Fruit fly (Drosophila melanogaster) ovary, adult (tissue): Measurements from ENCODE around the gene IFT57.

ENCODE experiments used
- CG17801 ChIP-seq: fragments of 200-800 bp; optimal IDR thresholded peaks from 2 replicates; lab custom pipeline; 2019; ENCODE audit warnings: missing biosample characterization, mild to moderate bottlenecking, missing genetic modification characterization, moderate library complexity; ENCODE audit not compliant: partially characterized antibody

IFT57 gene

dm6 chr2L:3530186-3530832 lies at the start of gene IFT57, which contains the start of gene Spindly:
TSS of gene IFT57 (plus strand) at chr2L:3530789.
TSS of gene Spindly (minus strand) at chr2L:3530317.
- TF ChIP-seq CG17801 (GFP tag; lab: Kevin White, UChicago), result no peak

- TF ChIP-seq CG17801 (GFP tag; lab: Kevin White, UChicago), result no peak
Observed at dm6 chr2L:3482037-3482436, 48.6 kb upstream of the IFT57 start.

- TF ChIP-seq CG17801 (GFP tag; lab: Kevin White, UChicago), result no peak
Observed at dm6 chr2L:3482712-3483111, 47.9 kb upstream of the IFT57 start.

- TF ChIP-seq CG17801 (GFP tag; lab: Kevin White, UChicago), result no peak
Observed at dm6 chr2L:3483672-3484071, 46.9 kb upstream of the IFT57 start.

- TF ChIP-seq CG17801 (GFP tag; lab: Kevin White, UChicago), result no peak
Observed at dm6 chr2L:3484759-3485158, 45.8 kb upstream of the IFT57 start.

dm6 chr2L:3485506-3485905 lies 45.1 kb upstream of the IFT57 start:
- TF ChIP-seq CG17801 (GFP tag; lab: Kevin White, UChicago), result no peak

dm6 chr2L:3490971-3491370 lies 39.6 kb upstream of the IFT57 start, which contains the start of gene CG15414:
TSS of gene CG15414 (minus strand) at chr2L:3491071.
- no peak for TF ChIP-seq CG17801 (GFP tag; lab: Kevin White, UChicago)

- no peak for TF ChIP-seq CG17801 (GFP tag; lab: Kevin White, UChicago)
Observed at dm6 chr2L:3493475-3493874, 37.1 kb upstream of the IFT57 start.

dm6 chr2L:3495465-3495864 lies 35.1 kb upstream of the IFT57 start:
- no peak for TF ChIP-seq CG17801 (GFP tag; lab: Kevin White, UChicago)

- no peak for TF ChIP-seq CG17801 (GFP tag; lab: Kevin White, UChicago)
Observed at dm6 chr2L:3504851-3505250, 25.7 kb upstream of the IFT57 start.

dm6 chr2L:3506322-3506721 lies 24.3 kb upstream of the IFT57 start:
- no peak for TF ChIP-seq CG17801 (GFP tag; lab: Kevin White, UChicago)

dm6 chr2L:3506806-3507205 lies 23.8 kb upstream of the IFT57 start:
- TF ChIP-seq CG17801 (GFP tag; lab: Kevin White, UChicago), result no peak

dm6 chr2L:3507209-3508164 lies 23.1 kb upstream of the IFT57 start, which contains the start of gene tim:
TSS of gene tim (minus strand) at chr2L:3508119.
- peak; percentile 74 for TF ChIP-seq CG17801 (GFP tag; lab: Kevin White, UChicago)

dm6 chr2L:3510002-3510401 lies 20.6 kb upstream of the IFT57 start, which contains the start of gene CG31954:
TSS of gene CG31954 (minus strand) at chr2L:3510102.
- TF ChIP-seq CG17801 (GFP tag; lab: Kevin White, UChicago), result no peak

dm6 chr2L:3514569-3515191 lies 15.9 kb upstream of the IFT57 start, which contains the start of the genes LeuRS and CG17593:
TSS of gene LeuRS (minus strand) at chr2L:3514656.
TSS of gene CG17593 (plus strand) at chr2L:3514872.
- no peak for TF ChIP-seq CG17801 (GFP tag; lab: Kevin White, UChicago)
